Worm (Caenorhabditis elegans) whole organism, young adult: ENCODE measurements around the gene lbp-9.

ENCODE experiments used
- C06A6.2 ChIP-seq: fragments of 200-800 bp; sonication (Bioruptor generic); conservative IDR thresholded peaks from 2 replicates; pipeline ENCODE4 v1.3.6; 2022; ENCODE audit warnings: missing genetic modification characterization, missing compliant biosample characterization
- D2030.7 ChIP-seq: fragments of 200-800 bp; sonication (Bioruptor generic); IDR thresholded peaks from 2 replicates; pipeline ENCODE4 v1.3.6; 2022; ENCODE audit warnings: missing genetic modification reagents, missing genetic modification characterization, missing compliant biosample characterization
- Y56A3A.18 ChIP-seq: fragments of 200-800 bp; sonication (Bioruptor generic); IDR thresholded peaks from 2 replicates; pipeline ENCODE4 v1.3.6; 2022; ENCODE audit warnings: missing genetic modification reagents, missing genetic modification characterization, missing compliant biosample characterization
- ama-1 ChIP-seq, 3 experiments: fragments of 150-350 bp in 1 of 3; sonication (generic microtip) in 2 of 3; optimal IDR thresholded peaks; 2 replicates each; lab custom pipeline; 2014 to 2018; ENCODE audit warnings: missing biosample characterization in 2 of 3, missing genetic modification characterization in 2 of 3, missing genetic modification reagents in 2 of 3
- attf-6 ChIP-seq: fragments of 200-800 bp; sonication (Bioruptor generic); IDR thresholded peaks from 2 replicates; pipeline ENCODE4 v1.3.6; 2022; ENCODE audit warnings: missing genetic modification reagents, missing genetic modification characterization, missing compliant biosample characterization
- cebp-1 ChIP-seq, 2 experiments: fragments of 200-800 bp in 1 of 2; sonication (Bioruptor generic) in 1 of 2; sonication (generic microtip) in 1 of 2; IDR thresholded peaks in 1 of 2; optimal IDR thresholded peaks in 1 of 2; 2 replicates each; pipeline versions ENCODE4 v1.3.6 to Lab custom; 2017 to 2022; ENCODE audit warnings: missing compliant biosample characterization in 2 of 2, missing genetic modification characterization in 2 of 2, mild to moderate bottlenecking in 1 of 2, missing genetic modification reagents in 1 of 2, moderate library complexity in 1 of 2
- dpl-1 ChIP-seq: fragments of 150-350 bp; optimal IDR thresholded peaks from 2 replicates; lab custom pipeline; 2014; ENCODE audit warnings: missing biosample characterization, missing genetic modification reagents, missing genetic modification characterization
- madf-10 ChIP-seq: sonication (generic microtip); optimal IDR thresholded peaks from 2 replicates; lab custom pipeline; 2016; ENCODE audit warnings: mild to moderate bottlenecking, missing genetic modification characterization, missing compliant biosample characterization
- nfyb-1 ChIP-seq: fragments of 200-800 bp; sonication (Bioruptor generic); IDR thresholded peaks from 2 replicates; pipeline ENCODE4 v1.3.6; 2022; ENCODE audit warnings: missing genetic modification reagents, missing genetic modification characterization, missing compliant biosample characterization
- unc-62 ChIP-seq: fragments of 150-350 bp; optimal IDR thresholded peaks from 2 replicates; lab custom pipeline; 2014; ENCODE audit warnings: missing biosample characterization, missing genetic modification reagents, missing genetic modification characterization
- ztf-25 ChIP-seq: fragments of 200-800 bp; sonication (Bioruptor generic); IDR thresholded peaks from 2 replicates; pipeline ENCODE4 v1.3.6; 2022; ENCODE audit warnings: missing genetic modification reagents, missing genetic modification characterization, missing compliant biosample characterization

DNA sequence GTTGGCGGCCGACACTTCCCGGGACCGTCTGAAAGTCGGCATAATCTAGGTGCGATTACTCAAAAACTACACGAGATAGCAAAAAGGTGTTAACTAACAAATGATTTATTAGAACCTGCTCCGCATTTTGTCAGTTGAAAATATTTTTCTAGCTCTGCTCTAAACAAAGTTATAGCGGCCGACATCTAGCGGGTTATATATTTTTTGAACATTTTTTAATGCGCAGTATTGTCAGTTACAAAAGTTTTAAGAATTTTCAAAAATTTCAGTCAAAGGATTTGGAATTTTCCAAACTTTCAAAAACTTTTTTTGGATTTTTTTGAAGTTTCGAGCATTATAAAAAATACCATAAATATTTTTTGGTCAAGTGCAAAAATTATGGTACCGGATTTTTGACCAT lies 13.0 kb downstream of the lbp-9 start:
- TF ChIP-seq C06A6.2 (GFP tag; lab: Robert Waterston, UW): no peak
- TF ChIP-seq dpl-1 (GFP tag; lab: Kevin White, UChicago): no peak
- no peak for TF ChIP-seq unc-62 (GFP tag; lab: Kevin White, UChicago)
- TF ChIP-seq ztf-25: no peak
- TF ChIP-seq madf-10 (tag; lab: Kevin White, UChicago): no peak
- no peak for TF ChIP-seq nfyb-1
- TF ChIP-seq cebp-1 (GFP tag; IDR thresholded peaks at IDR 0.05; lab: Robert Waterston, UW): no peak
- TF ChIP-seq cebp-1 (tag; optimal IDR thresholded peaks at IDR 0.05; lab: Kevin White, UChicago): no peak
- TF ChIP-seq ama-1 (optimal IDR thresholded peaks at IDR 0.05; lab: Kevin White, UChicago): no peak
- TF ChIP-seq ama-1 (GFP tag; optimal IDR thresholded peaks at IDR 0.05; lab: Kevin White, UChicago): no peak
- TF ChIP-seq attf-6 (GFP tag; lab: Robert Waterston, UW): no peak
- no peak for TF ChIP-seq Y56A3A.18 (GFP tag; lab: Robert Waterston, UW)
- TF ChIP-seq D2030.7 (GFP tag; lab: Robert Waterston, UW): no peak
